Worm (Caenorhabditis elegans) whole organism, midembryonic: ENCODE data around the gene cpna-2.

Experiments
- med-1 ChIP-seq: sonication (generic microtip); optimal IDR thresholded peaks from 2 replicates; lab custom pipeline; 2017; ENCODE audit warnings: missing genetic modification characterization, mild to moderate bottlenecking, missing compliant biosample characterization, antibody characterized with exemption, missing genetic modification reagents; ENCODE audit not compliant: insufficient read depth
- ztf-23 ChIP-seq: fragments of 200-800 bp; sonication (Bioruptor generic); IDR thresholded peaks from 2 replicates; pipeline ENCODE4 v1.3.6; 2022; ENCODE audit warnings: missing genetic modification reagents, missing genetic modification characterization, missing compliant biosample characterization

DNA sequence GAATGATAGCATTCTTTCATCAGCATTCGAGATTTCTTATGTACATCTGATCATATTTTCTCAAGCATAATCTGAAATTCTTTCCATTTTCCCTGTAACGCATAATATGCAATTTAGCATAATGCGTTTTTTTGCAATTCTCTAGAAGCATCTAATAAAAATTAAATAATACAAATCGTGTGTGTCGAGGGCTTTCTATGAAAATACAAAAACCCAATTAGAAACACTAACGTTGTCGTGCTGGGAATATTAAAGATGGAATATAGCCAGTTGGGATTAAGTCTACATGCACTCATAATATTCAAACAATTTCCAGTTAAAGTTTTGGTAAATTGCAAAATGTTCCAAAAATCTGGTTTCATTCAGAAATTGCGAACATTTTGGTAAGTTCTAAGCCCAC, 40.1 kb upstream of the cpna-2 start, which contains the start of gene F18A1.1:
- no peak for TF ChIP-seq ztf-23 (GFP tag; lab: Robert Waterston, UW)
- no peak for TF ChIP-seq med-1 (GFP tag; lab: Kevin White, UChicago)
